Fruit fly (Drosophila melanogaster) whole organism: ENCODE measurements around the gene Naa60.

ENCODE experiments used
- CG8478 ChIP-seq: fragments of >200 bp; optimal IDR thresholded peaks from 2 replicates; lab custom pipeline; 2018; ENCODE audit warnings: inconsistent platforms
- Dll ChIP-seq: fragments of >200 bp; optimal IDR thresholded peaks from 2 replicates; lab custom pipeline; 2017
- pan ChIP-seq: fragments of >200 bp; optimal IDR thresholded peaks from 2 replicates; lab custom pipeline; 2017
- psq ChIP-seq: fragments of >200 bp; optimal IDR thresholded peaks from 2 replicates; lab custom pipeline; 2017
- usp ChIP-seq: fragments of >200 bp; optimal IDR thresholded peaks from 2 replicates; lab custom pipeline; 2017; ENCODE audit warnings: missing biosample characterization, missing genetic modification characterization, mixed read lengths

DNA sequence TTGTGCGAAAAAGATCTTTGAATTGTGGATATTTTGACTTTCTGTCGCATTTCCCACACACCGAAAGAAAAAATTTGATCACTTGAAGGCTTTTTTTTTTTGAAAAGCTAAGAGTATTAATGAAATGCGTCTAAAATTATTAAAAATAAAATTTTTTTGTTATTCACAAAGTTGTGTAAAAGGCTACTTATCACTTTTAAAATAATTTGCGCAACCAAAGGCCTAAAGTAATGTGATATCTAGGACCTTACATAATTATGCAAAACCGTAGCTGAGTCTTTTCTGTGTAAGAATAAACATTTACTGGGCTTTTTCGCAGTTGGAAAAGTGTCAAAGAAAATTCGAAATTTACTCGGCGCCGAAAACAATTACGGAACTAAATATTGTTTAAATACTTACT, 37.6 kb downstream of the Naa60 start:
- no peak for TF ChIP-seq pan
- no peak for TF ChIP-seq usp
- TF ChIP-seq CG8478 (lab: Kevin White, UChicago): no peak
- TF ChIP-seq psq (lab: Kevin White, UChicago): no peak
- no peak for TF ChIP-seq Dll (lab: Kevin White, UChicago)
